Fruit fly (Drosophila melanogaster) S2 (cell line): Measurements from ENCODE around the gene CAH6.

ENCODE experiments used
- CG8478 ChIP-seq: fragments of >200 bp; optimal IDR thresholded peaks from 2 replicates; lab custom pipeline; 2018
- CTCF ChIP-seq, 2 experiments: fragments of >200 bp; optimal IDR thresholded peaks; 2 replicates each; lab custom pipeline; 2018

dm6 chr3R:31251130-31251770 lies 6.1 kb upstream of the CAH6 start:
- TF ChIP-seq CTCF (optimal IDR thresholded peaks at IDR 0.05; lab: Kevin White, UChicago) (no peak), CG8478 (lab: Kevin White, UChicago) (no peak)
